Fruit fly (Drosophila melanogaster) whole organism, larva: ENCODE data around the gene mge.

ENCODE experiments used
- noc ChIP-seq: fragments of 200-800 bp; sonication (Bioruptor generic); optimal IDR thresholded peaks from 3 replicates; lab custom pipeline; 2019; ENCODE audit warnings: missing biosample characterization, mild to moderate bottlenecking, missing genetic modification characterization, moderate library complexity

mge gene

dm6 chr3L:3862504-3863380 is 47.0 kb downstream of the mge start:
- TF ChIP-seq noc (tag; lab: Kevin White, UChicago): no peak
